Fruit fly (Drosophila melanogaster): ENCODE measurements around the gene lectin-21Cb.

The lectin-21Cb gene

dm6 chr2L:625352-625751 is 4.4 kb upstream of the lectin-21Cb start, which contains the start of gene CG2839:
Gene CG2839 (plus strand): TSS chr2L:625652.
- no peak for TF ChIP-seq dac (GFP tag; optimal IDR thresholded peaks at IDR 0.05)
- TF ChIP-seq net (GFP tag; optimal IDR thresholded peaks at IDR 0.05): no peak
- no peak for TF ChIP-seq Smox (GFP tag; optimal IDR thresholded peaks at IDR 0.05)
- no peak for TF ChIP-seq CG8319 (GFP tag; optimal IDR thresholded peaks at IDR 0.05)
- TF ChIP-seq fkh (GFP tag; optimal IDR thresholded peaks at IDR 0.05): no peak
- TF ChIP-seq Ets21C (GFP tag; optimal IDR thresholded peaks at IDR 0.05): no peak
- no peak for TF ChIP-seq CG32006 (GFP tag; optimal IDR thresholded peaks at IDR 0.05)
- no peak for TF ChIP-seq Gug (GFP tag; IDR thresholded peaks at IDR 0.05)
- TF ChIP-seq Sox14 (GFP tag; optimal IDR thresholded peaks at IDR 0.05): no peak
- no peak for TF ChIP-seq OdsH (GFP tag; optimal IDR thresholded peaks at IDR 0.05)

- TF ChIP-seq CG3032 (tag; optimal IDR thresholded peaks at IDR 0.05) (no peak), achi (GFP tag; optimal IDR thresholded peaks at IDR 0.05) (no peak), CG9139 (GFP tag; optimal IDR thresholded peaks at IDR 0.05) (no peak), CG6276 (GFP tag; optimal IDR thresholded peaks at IDR 0.05) (no peak), fkh (GFP tag; optimal IDR thresholded peaks at IDR 0.05) (no peak), acj6 (GFP tag; optimal IDR thresholded peaks at IDR 0.05) (no peak), fd85E (GFP tag; optimal IDR thresholded peaks at IDR 0.05) (no peak), CG4318 (GFP tag; optimal IDR thresholded peaks at IDR 0.05) (no peak), cyc (GFP tag; optimal IDR thresholded peaks at IDR 0.05) (no peak), Ets96B (tag; optimal IDR thresholded peaks at IDR 0.05) (no peak), CG11762 (GFP tag; optimal IDR thresholded peaks at IDR 0.05; ENCODE audit: insufficient read depth) (no peak)
These were observed 3.3 kb upstream of the lectin-21Cb start, which contains the start of gene lectin-21Ca for dm6 chr2L:624317-624716. Gene lectin-21Ca (plus strand): TSS chr2L:624617.

dm6 chr2L:623210-623873 is 2.3 kb upstream of the lectin-21Cb start:
- TF ChIP-seq net (GFP tag; optimal IDR thresholded peaks at IDR 0.05): no peak
- no peak for TF ChIP-seq CG8319 (GFP tag; optimal IDR thresholded peaks at IDR 0.05)
- TF ChIP-seq CG6792 (GFP tag; optimal IDR thresholded peaks at IDR 0.05): peak; percentile 9
- no peak for TF ChIP-seq Eip75B (GFP tag; optimal IDR thresholded peaks at IDR 0.05)
- peak; percentile 22 for TF ChIP-seq pdm3 (GFP tag; optimal IDR thresholded peaks at IDR 0.05)
- no peak for TF ChIP-seq Gug (GFP tag; IDR thresholded peaks at IDR 0.05)
- no peak for TF ChIP-seq Hr38 (GFP tag; optimal IDR thresholded peaks at IDR 0.05)
- peak; percentile 48 for TF ChIP-seq Hr39 (GFP tag; optimal IDR thresholded peaks at IDR 0.05)
- peak; percentile 35 for TF ChIP-seq Sox102F (GFP tag; optimal IDR thresholded peaks at IDR 0.05)
- TF ChIP-seq CG8119 (GFP tag; IDR thresholded peaks at IDR 0.05): no peak
- TF ChIP-seq spab (GFP tag; optimal IDR thresholded peaks at IDR 0.05): no peak
- TF ChIP-seq fd85E (GFP tag; optimal IDR thresholded peaks at IDR 0.05): no peak
- no peak for TF ChIP-seq CG10669 (GFP tag; optimal IDR thresholded peaks at IDR 0.05)
- TF ChIP-seq Met (GFP tag; optimal IDR thresholded peaks at IDR 0.05): peak; percentile 43
- peak; percentile 78 for TF ChIP-seq svp (GFP tag)
- no peak for TF ChIP-seq CG3032 (tag; optimal IDR thresholded peaks at IDR 0.05)
- TF ChIP-seq Smox (GFP tag; optimal IDR thresholded peaks at IDR 0.05): peak; percentile 55
- TF ChIP-seq CG6276 (GFP tag; optimal IDR thresholded peaks at IDR 0.05): no peak
- no peak for TF ChIP-seq Blimp-1 (GFP tag; optimal IDR thresholded peaks at IDR 0.05)
- TF ChIP-seq CG9139 (GFP tag; optimal IDR thresholded peaks at IDR 0.05): no peak
- TF ChIP-seq CG11902 (GFP tag; optimal IDR thresholded peaks at IDR 0.05): peak; percentile 15
- TF ChIP-seq fd59A (GFP tag; optimal IDR thresholded peaks at IDR 0.05): no peak
- TF ChIP-seq Lpt (GFP tag; optimal IDR thresholded peaks at IDR 0.05): no peak
- TF ChIP-seq ss (GFP tag; optimal IDR thresholded peaks at IDR 0.05): peak in 1 of 2 experiments; percentile 37
- TF ChIP-seq CG1621 (tag; optimal IDR thresholded peaks at IDR 0.05): no peak
- TF ChIP-seq Sox14 (GFP tag; optimal IDR thresholded peaks at IDR 0.05): no peak
- peak; percentile 46 for TF ChIP-seq lz (GFP tag; optimal IDR thresholded peaks at IDR 0.05)
- TF ChIP-seq salr (GFP tag; optimal IDR thresholded peaks at IDR 0.05): no peak
- peak; percentile 34 for TF ChIP-seq esn (GFP tag; optimal IDR thresholded peaks at IDR 0.05)
- peak; percentile 12 for TF ChIP-seq Sox15 (GFP tag; optimal IDR thresholded peaks at IDR 0.05)
- TF ChIP-seq OdsH (GFP tag; optimal IDR thresholded peaks at IDR 0.05): no peak
- no peak for TF ChIP-seq fkh (GFP tag; optimal IDR thresholded peaks at IDR 0.05)
- peak; percentile 39 for TF ChIP-seq cyc (GFP tag; optimal IDR thresholded peaks at IDR 0.05)
- peak; percentile 85 for TF ChIP-seq Eip78C (GFP tag)
- peak; percentile 26 for TF ChIP-seq CG3919 (GFP tag; optimal IDR thresholded peaks at IDR 0.05)
- TF ChIP-seq Hr4 (GFP tag; optimal IDR thresholded peaks at IDR 0.05): peak; percentile 28
- TF ChIP-seq CG7368 (GFP tag; optimal IDR thresholded peaks at IDR 0.05): no peak
- peak; percentile 10 for TF ChIP-seq CG32006 (GFP tag; optimal IDR thresholded peaks at IDR 0.05)

Measured in whole organism, prepupa.